Worm (Caenorhabditis elegans) whole organism, L3 larva: ENCODE results near the gene W03C9.8.
A peak's percentile ranks its signal among the peaks of the same experiment; 100 is the strongest.

Source experiments
- R02D3.7 ChIP-seq: fragments of 150-350 bp; optimal IDR thresholded peaks from 2 replicates; lab custom pipeline; 2014; ENCODE audit warnings: missing biosample characterization, missing genetic modification characterization
- ZK546.5 ChIP-seq: sonication (generic microtip); optimal IDR thresholded peaks from 2 replicates; lab custom pipeline; 2017; ENCODE audit warnings: missing biosample characterization, missing genetic modification characterization
- aly-2 ChIP-seq: fragments of 150-350 bp; optimal IDR thresholded peaks from 2 replicates; lab custom pipeline; 2014; ENCODE audit warnings: missing biosample characterization, missing genetic modification characterization
- ama-1 ChIP-seq: fragments of 150-350 bp; optimal IDR thresholded peaks from 2 replicates; lab custom pipeline; 2018
- ceh-16 ChIP-seq: sonication (generic microtip); optimal IDR thresholded peaks from 2 replicates; lab custom pipeline; 2017; ENCODE audit warnings: missing biosample characterization, missing genetic modification characterization
- ceh-28 ChIP-seq: fragments of 150-350 bp; optimal IDR thresholded peaks from 2 replicates; lab custom pipeline; 2014; ENCODE audit warnings: missing biosample characterization, missing genetic modification reagents, missing genetic modification characterization
- ceh-82 ChIP-seq: fragments of 150-350 bp; optimal IDR thresholded peaks from 2 replicates; lab custom pipeline; 2014; ENCODE audit warnings: missing biosample characterization, missing genetic modification characterization
- ceh-9 ChIP-seq: sonication (generic microtip); optimal IDR thresholded peaks from 2 replicates; lab custom pipeline; 2018; ENCODE audit warnings: missing biosample characterization, missing genetic modification characterization
- egl-27 ChIP-seq: sonication (generic microtip); optimal IDR thresholded peaks from 4 replicates; lab custom pipeline; 2017; ENCODE audit warnings: missing biosample characterization, missing genetic modification reagents, missing genetic modification characterization
- egl-5 ChIP-seq: fragments of 150-350 bp; optimal IDR thresholded peaks from 2 replicates; lab custom pipeline; 2017; ENCODE audit warnings: missing biosample characterization, missing genetic modification reagents, missing genetic modification characterization, inconsistent platforms
- elt-1 ChIP-seq: fragments of 150-350 bp; optimal IDR thresholded peaks from 2 replicates; lab custom pipeline; 2014; ENCODE audit warnings: missing biosample characterization, missing genetic modification characterization
- elt-2 ChIP-seq: sonication (generic microtip); optimal IDR thresholded peaks from 2 replicates; lab custom pipeline; 2016; ENCODE audit warnings: missing genetic modification reagents, mild to moderate bottlenecking, missing genetic modification characterization, missing compliant biosample characterization
- elt-3 ChIP-seq, 3 experiments: fragments of 150-350 bp in 1 of 3; sonication (generic microtip) in 2 of 3; optimal IDR thresholded peaks; 2 replicates in 2 of 3; 4 replicates in 1 of 3; lab custom pipeline; 2014 to 2017; ENCODE audit warnings: missing biosample characterization in 3 of 3, missing genetic modification characterization in 3 of 3
- eor-1 ChIP-seq, 2 experiments: fragments of 150-350 bp; optimal IDR thresholded peaks; 2 replicates each; lab custom pipeline; 2014 to 2018; ENCODE audit warnings: missing biosample characterization in 2 of 2, missing genetic modification characterization in 2 of 2
- fkh-10 ChIP-seq: sonication (generic microtip); optimal IDR thresholded peaks from 2 replicates; lab custom pipeline; 2017; ENCODE audit warnings: missing biosample characterization, missing genetic modification reagents, missing genetic modification characterization
- fkh-2 ChIP-seq: fragments of 150-350 bp; optimal IDR thresholded peaks from 2 replicates; lab custom pipeline; 2014; ENCODE audit warnings: missing biosample characterization, missing genetic modification reagents, missing genetic modification characterization
- fos-1 ChIP-seq: fragments of 150-350 bp; optimal IDR thresholded peaks from 2 replicates; lab custom pipeline; 2014; ENCODE audit warnings: missing biosample characterization, missing genetic modification characterization
- hmg-11 ChIP-seq: sonication (generic microtip); optimal IDR thresholded peaks from 2 replicates; lab custom pipeline; 2016; ENCODE audit warnings: missing genetic modification characterization, missing compliant biosample characterization
- lin-15B ChIP-seq: fragments of 150-350 bp; optimal IDR thresholded peaks from 2 replicates; lab custom pipeline; 2014; ENCODE audit warnings: missing biosample characterization, missing genetic modification characterization
- lsy-12 ChIP-seq: sonication (generic microtip); optimal IDR thresholded peaks from 2 replicates; lab custom pipeline; 2016; ENCODE audit warnings: mild to moderate bottlenecking, missing genetic modification characterization, missing compliant biosample characterization
- mdl-1 ChIP-seq: fragments of 150-350 bp; optimal IDR thresholded peaks from 2 replicates; lab custom pipeline; 2014; ENCODE audit warnings: missing biosample characterization, missing genetic modification characterization
- mml-1 ChIP-seq: fragments of 150-350 bp; sonication (generic microtip); optimal IDR thresholded peaks from 3 replicates; lab custom pipeline; 2014; ENCODE audit warnings: missing biosample characterization, missing genetic modification characterization
- nfya-1 ChIP-seq: sonication (generic microtip); optimal IDR thresholded peaks from 2 replicates; lab custom pipeline; 2017; ENCODE audit warnings: missing genetic modification characterization, mild to moderate bottlenecking, missing compliant biosample characterization, antibody characterized with exemption, moderate library complexity; ENCODE audit not compliant: insufficient read depth
- nhr-11 ChIP-seq: fragments of 150-350 bp; optimal IDR thresholded peaks from 2 replicates; lab custom pipeline; 2014; ENCODE audit warnings: missing biosample characterization, missing genetic modification characterization
- nhr-12 ChIP-seq: fragments of 150-350 bp; optimal IDR thresholded peaks from 2 replicates; lab custom pipeline; 2014; ENCODE audit warnings: missing biosample characterization, missing genetic modification characterization
- nhr-23 ChIP-seq: fragments of 150-350 bp; optimal IDR thresholded peaks from 2 replicates; lab custom pipeline; 2014; ENCODE audit warnings: missing biosample characterization, missing genetic modification reagents, missing genetic modification characterization
- nhr-237 ChIP-seq: fragments of 150-350 bp; optimal IDR thresholded peaks from 2 replicates; lab custom pipeline; 2014; ENCODE audit warnings: missing biosample characterization, missing genetic modification characterization
- nhr-25 ChIP-seq: sonication (generic microtip); optimal IDR thresholded peaks from 2 replicates; lab custom pipeline; 2017; ENCODE audit warnings: missing biosample characterization, missing genetic modification characterization
- nhr-28 ChIP-seq: fragments of 150-350 bp; optimal IDR thresholded peaks from 2 replicates; lab custom pipeline; 2014; ENCODE audit warnings: missing biosample characterization, missing genetic modification characterization
- nhr-43 ChIP-seq: sonication (generic microtip); optimal IDR thresholded peaks from 2 replicates; lab custom pipeline; 2016; ENCODE audit warnings: mild to moderate bottlenecking, missing genetic modification characterization, missing compliant biosample characterization; ENCODE audit not compliant: poor library complexity, severe bottlenecking
- nhr-67 ChIP-seq: fragments of 150-350 bp; optimal IDR thresholded peaks from 2 replicates; lab custom pipeline; 2014; ENCODE audit warnings: missing biosample characterization, missing genetic modification characterization
- nhr-76 ChIP-seq: fragments of 150-350 bp; sonication (generic microtip); optimal IDR thresholded peaks from 5 replicates; lab custom pipeline; 2014; ENCODE audit warnings: missing biosample characterization, missing genetic modification characterization
- nhr-77 ChIP-seq: fragments of 150-350 bp; optimal IDR thresholded peaks from 2 replicates; lab custom pipeline; 2014; ENCODE audit warnings: missing biosample characterization, missing genetic modification characterization
- pha-4 ChIP-seq: fragments of 150-350 bp; optimal IDR thresholded peaks from 2 replicates; lab custom pipeline; 2014; ENCODE audit warnings: missing biosample characterization, missing genetic modification reagents, missing genetic modification characterization
- pqm-1 ChIP-seq: fragments of 150-350 bp; optimal IDR thresholded peaks from 2 replicates; lab custom pipeline; 2017; ENCODE audit warnings: missing biosample characterization, missing genetic modification characterization, inconsistent platforms
- sea-2 ChIP-seq: fragments of 150-350 bp; sonication (generic microtip); optimal IDR thresholded peaks from 4 replicates; lab custom pipeline; 2014; ENCODE audit warnings: missing biosample characterization, missing genetic modification reagents, missing genetic modification characterization
- skn-1 ChIP-seq: fragments of 150-350 bp; optimal IDR thresholded peaks from 2 replicates; lab custom pipeline; 2014; ENCODE audit warnings: missing biosample characterization, missing genetic modification characterization
- snpc-4 ChIP-seq: fragments of 150-350 bp; optimal IDR thresholded peaks from 2 replicates; lab custom pipeline; 2014; ENCODE audit warnings: missing biosample characterization, missing genetic modification characterization
- tbx-2 ChIP-seq: sonication (generic microtip); optimal IDR thresholded peaks from 2 replicates; lab custom pipeline; 2016; ENCODE audit warnings: mild to moderate bottlenecking, missing genetic modification characterization, missing compliant biosample characterization
- unc-39 ChIP-seq: sonication (generic microtip); optimal IDR thresholded peaks from 4 replicates; lab custom pipeline; 2017; ENCODE audit warnings: missing biosample characterization, missing genetic modification characterization
- unc-62 ChIP-seq: fragments of 150-350 bp; sonication (generic microtip); optimal IDR thresholded peaks from 4 replicates; lab custom pipeline; 2014; ENCODE audit warnings: missing biosample characterization, missing genetic modification reagents, missing genetic modification characterization
- zag-1 ChIP-seq: fragments of 150-350 bp; optimal IDR thresholded peaks from 2 replicates; lab custom pipeline; 2014; ENCODE audit warnings: missing biosample characterization, missing genetic modification characterization
- ztf-11 ChIP-seq: fragments of 150-350 bp; optimal IDR thresholded peaks from 2 replicates; lab custom pipeline; 2014; ENCODE audit warnings: missing biosample characterization, missing genetic modification characterization
- ztf-4 ChIP-seq: fragments of 150-350 bp; optimal IDR thresholded peaks from 2 replicates; lab custom pipeline; 2014; ENCODE audit warnings: missing biosample characterization, missing genetic modification characterization

The W03C9.8 gene

DNA sequence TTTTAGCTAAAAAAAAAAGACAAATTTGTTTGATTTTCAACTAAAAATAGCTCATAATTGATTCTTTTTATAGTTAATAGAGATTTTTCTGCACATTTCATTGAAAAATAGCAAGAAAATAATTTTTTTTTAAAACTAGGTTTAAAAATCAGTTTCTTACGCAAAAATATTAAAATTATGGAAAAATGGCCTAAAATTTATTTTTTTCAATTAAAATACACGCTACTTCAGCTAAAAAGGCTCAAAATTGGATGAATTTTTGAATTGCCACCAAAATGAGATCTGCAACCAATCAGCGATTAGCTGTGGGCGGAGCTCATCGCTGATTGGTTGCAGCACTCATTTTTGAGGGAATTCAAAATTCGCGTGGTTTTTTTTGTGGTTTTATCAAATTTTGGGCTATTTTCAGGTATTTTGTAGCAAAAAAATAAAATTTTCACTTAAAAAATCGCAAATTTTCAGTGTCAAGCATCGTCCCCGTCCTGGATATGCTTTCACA lies 14.6 kb downstream of the W03C9.8 start:
- TF ChIP-seq ZK546.5 (tag; lab: Kevin White, UChicago): no peak
- peak; percentile 79 for TF ChIP-seq nfya-1 (tag; lab: Kevin White, UChicago)
- TF ChIP-seq nhr-12 (tag; lab: Kevin White, UChicago): no peak

DNA sequence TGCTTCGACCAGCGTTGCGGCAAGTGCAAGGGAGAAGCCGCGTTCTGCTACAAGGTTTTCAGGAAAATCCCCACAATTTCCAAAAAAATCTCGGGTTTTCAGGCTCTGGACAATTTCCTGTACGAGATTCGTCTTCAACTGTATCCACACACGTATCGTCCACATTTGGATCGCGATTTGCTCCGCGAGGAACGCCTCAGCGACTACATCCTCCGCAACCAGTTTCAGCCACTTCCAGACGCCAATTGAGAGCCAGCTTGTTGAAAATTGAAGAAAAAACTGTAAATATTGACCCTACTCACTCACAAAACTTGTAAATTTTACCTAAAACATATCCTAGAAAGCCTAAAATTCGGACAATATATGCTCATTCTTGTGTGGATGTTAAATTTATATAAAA lies 16.3 kb downstream of the W03C9.8 start:
- TF ChIP-seq elt-1: no peak
- no peak for TF ChIP-seq nfya-1 (tag; lab: Kevin White, UChicago)
- peak; percentile 10 for TF ChIP-seq lsy-12 (tag; lab: Kevin White, UChicago)
- peak; percentile 65 for TF ChIP-seq ama-1 (lab: Kevin White, UChicago)
- no peak for TF ChIP-seq ztf-4 (tag; lab: Kevin White, UChicago)
- no peak for TF ChIP-seq skn-1 (tag; lab: Kevin White, UChicago)

DNA sequence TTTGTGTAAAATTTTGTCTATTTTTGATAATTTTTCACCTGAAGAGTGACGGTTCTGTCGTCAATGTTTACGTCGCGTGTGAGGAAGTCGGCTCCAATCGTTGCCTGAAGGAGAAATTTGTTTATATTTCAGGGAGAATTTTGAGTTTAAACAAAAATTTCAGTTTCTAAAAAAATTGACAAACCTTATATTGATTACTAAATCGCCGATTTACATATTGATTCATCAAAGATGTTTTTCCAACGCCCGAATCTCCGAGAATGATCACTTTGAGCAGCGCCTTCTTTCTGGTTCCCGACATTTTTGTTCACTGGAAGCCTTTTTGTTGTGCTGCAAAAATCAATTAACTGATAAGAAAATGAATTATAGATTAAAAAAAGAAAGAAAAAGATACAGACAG lies 18.0 kb downstream of the W03C9.8 start, which contains the start of gene rab-7:
rab-7 (minus strand) TSS at position 330 of the 400 bp plus-strand sequence.
- TF ChIP-seq elt-2 (tag; lab: Kevin White, UChicago): peak; percentile 37
- peak; percentile 71 for TF ChIP-seq ama-1 (lab: Kevin White, UChicago)
- TF ChIP-seq nhr-12 (tag; lab: Kevin White, UChicago): no peak
- TF ChIP-seq pha-4: peak; percentile 1
- peak; percentile 7 for TF ChIP-seq pqm-1

DNA sequence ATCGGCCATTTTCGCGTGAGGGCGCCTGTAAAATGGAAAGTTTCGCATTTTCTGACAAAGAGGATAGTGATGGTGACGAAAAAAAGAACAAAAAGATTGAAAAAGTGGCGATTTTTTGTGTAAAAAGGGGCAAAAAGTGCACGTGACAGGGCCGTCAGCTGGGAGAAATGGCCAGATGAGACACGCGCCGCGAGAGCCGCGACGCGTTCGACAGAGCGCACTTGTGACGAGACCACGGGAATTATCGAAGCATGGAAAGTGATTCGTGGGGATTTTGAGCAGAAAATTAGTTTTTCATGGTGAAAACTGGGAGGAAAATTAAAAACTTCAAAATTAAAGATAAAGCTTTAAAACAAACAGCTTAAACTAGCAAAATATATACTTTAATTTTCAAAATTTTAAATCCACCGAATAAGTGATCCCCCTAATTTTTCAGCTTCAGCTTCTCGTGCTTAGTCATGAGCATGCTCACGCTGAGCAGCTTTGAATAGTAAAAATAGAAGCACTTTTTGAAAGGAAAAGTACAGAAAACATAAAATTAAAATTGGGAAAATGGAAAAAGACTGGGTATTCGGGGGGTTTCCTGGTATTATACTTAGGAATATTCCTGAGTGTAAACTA lies 19.1 kb downstream of the W03C9.8 start, which contains the start of gene W03C9.5:
W03C9.5 (minus strand) TSS at position 38 of the 621 bp plus-strand sequence.
- TF ChIP-seq ztf-4 (tag; lab: Kevin White, UChicago): no peak
- TF ChIP-seq hmg-11 (tag; lab: Kevin White, UChicago): peak; percentile 20
- peak; percentile 35 for TF ChIP-seq pqm-1
- TF ChIP-seq nhr-12 (tag; lab: Kevin White, UChicago): no peak
- TF ChIP-seq ceh-9 (tag; lab: Kevin White, UChicago): no peak
- TF ChIP-seq ZK546.5 (tag; lab: Kevin White, UChicago): peak; percentile 12
- no peak for TF ChIP-seq aly-2 (tag; lab: Kevin White, UChicago)
- no peak for TF ChIP-seq nhr-237 (tag; lab: Kevin White, UChicago)
- peak in 1 of 3 experiments; percentile 63 for TF ChIP-seq elt-3 (tag; optimal IDR thresholded peaks at IDR 0.05; lab: Kevin White, UChicago)
- peak; percentile 86 for TF ChIP-seq nhr-23
- TF ChIP-seq zag-1: peak; percentile 51
- peak; percentile 69 for TF ChIP-seq egl-5 (tag; lab: Kevin White, UChicago)
- TF ChIP-seq nhr-76: peak; percentile 36
- no peak for TF ChIP-seq ceh-16 (tag; lab: Kevin White, UChicago)
- no peak for TF ChIP-seq unc-39
- peak; percentile 78 for TF ChIP-seq R02D3.7 (tag; lab: Kevin White, UChicago)
- peak; percentile 79 for TF ChIP-seq mdl-1
- peak; percentile 98 for TF ChIP-seq lin-15B (tag; lab: Kevin White, UChicago)
- TF ChIP-seq fos-1 (tag; lab: Kevin White, UChicago): peak; percentile 22
- TF ChIP-seq ztf-11: no peak
- TF ChIP-seq nhr-67 (tag; lab: Kevin White, UChicago): no peak
- TF ChIP-seq ama-1 (lab: Kevin White, UChicago): peak; percentile 55
- TF ChIP-seq nhr-25 (tag; lab: Kevin White, UChicago): peak; percentile 97
- no peak for TF ChIP-seq eor-1 (tag; optimal IDR thresholded peaks at IDR 0.05; lab: Kevin White, UChicago)
- TF ChIP-seq nhr-77 (tag; lab: Kevin White, UChicago): peak; percentile 27
- peak; percentile 91 for TF ChIP-seq lsy-12 (tag; lab: Kevin White, UChicago)
- peak; percentile 63 for TF ChIP-seq skn-1 (tag; lab: Kevin White, UChicago)
- peak; percentile 77 for TF ChIP-seq elt-2 (tag; lab: Kevin White, UChicago)
- TF ChIP-seq ceh-82 (tag; lab: Kevin White, UChicago): peak; percentile 17
- TF ChIP-seq elt-1: peak; percentile 29
- no peak for TF ChIP-seq mml-1 (tag; lab: Kevin White, UChicago)
- peak; percentile 54 for TF ChIP-seq tbx-2 (tag; lab: Kevin White, UChicago)
- peak; percentile 65 for TF ChIP-seq ceh-28
- TF ChIP-seq pha-4: peak; percentile 94
- TF ChIP-seq nhr-28 (tag; lab: Kevin White, UChicago): peak; percentile 37
- peak; percentile 87 for TF ChIP-seq fkh-10 (GFP tag; lab: Kevin White, UChicago)
- peak; percentile 89 for TF ChIP-seq nhr-11 (tag; lab: Kevin White, UChicago)
- no peak for TF ChIP-seq sea-2 (GFP tag; lab: Kevin White, UChicago)
- TF ChIP-seq snpc-4 (tag; lab: Kevin White, UChicago): peak; percentile 83
- TF ChIP-seq nfya-1 (tag; lab: Kevin White, UChicago): peak; percentile 95
- TF ChIP-seq nhr-43 (tag; lab: Kevin White, UChicago): peak; percentile 77
- peak; percentile 57 for TF ChIP-seq egl-27
- peak; percentile 71 for TF ChIP-seq unc-62 (GFP tag; lab: Kevin White, UChicago)
- TF ChIP-seq fkh-2: no peak
